Worm (Caenorhabditis elegans) whole organism, late embryonic: ENCODE measurements around the gene tbc-8.

ENCODE experiments used
- ama-1 ChIP-seq: fragments of 150-350 bp; optimal IDR thresholded peaks from 2 replicates; lab custom pipeline; 2014
- ceh-14 ChIP-seq: sonication (generic microtip); optimal IDR thresholded peaks from 2 replicates; lab custom pipeline; 2016; ENCODE audit warnings: missing genotype, missing genetic modification characterization, missing compliant biosample characterization
- ceh-19 ChIP-seq: fragments of 200-800 bp; sonication (Bioruptor generic); optimal IDR thresholded peaks from 2 replicates; lab custom pipeline; 2018; ENCODE audit warnings: mild to moderate bottlenecking, missing genetic modification characterization, missing compliant biosample characterization
- ceh-34 ChIP-seq: sonication (generic microtip); optimal IDR thresholded peaks from 2 replicates; lab custom pipeline; 2016; ENCODE audit warnings: mild to moderate bottlenecking, missing genetic modification characterization, missing compliant biosample characterization
- dve-1 ChIP-seq: sonication (generic microtip); optimal IDR thresholded peaks from 2 replicates; lab custom pipeline; 2017; ENCODE audit warnings: antibody characterized with exemption, mild to moderate bottlenecking, missing genetic modification characterization, missing compliant biosample characterization
- fkh-10 ChIP-seq: fragments of 150-350 bp; optimal IDR thresholded peaks from 2 replicates; lab custom pipeline; 2014; ENCODE audit warnings: missing biosample characterization, missing genetic modification reagents, missing genetic modification characterization
- hlh-8 ChIP-seq: sonication (generic microtip); optimal IDR thresholded peaks from 2 replicates; lab custom pipeline; 2016; ENCODE audit warnings: missing genotype, missing genetic modification characterization, missing compliant biosample characterization
- madf-2 ChIP-seq: sonication (generic microtip); optimal IDR thresholded peaks from 2 replicates; lab custom pipeline; 2017; ENCODE audit warnings: missing genetic modification characterization, missing compliant biosample characterization
- nhr-11 ChIP-seq: fragments of 150-350 bp; optimal IDR thresholded peaks from 2 replicates; lab custom pipeline; 2014; ENCODE audit warnings: missing biosample characterization, missing genetic modification characterization
- pax-1 ChIP-seq: fragments of 150-350 bp; optimal IDR thresholded peaks from 2 replicates; lab custom pipeline; 2014; ENCODE audit warnings: missing biosample characterization, missing genetic modification characterization
- tbx-2 ChIP-seq: sonication (generic microtip); optimal IDR thresholded peaks from 2 replicates; lab custom pipeline; 2016; ENCODE audit warnings: missing genetic modification characterization, missing compliant biosample characterization

DNA sequence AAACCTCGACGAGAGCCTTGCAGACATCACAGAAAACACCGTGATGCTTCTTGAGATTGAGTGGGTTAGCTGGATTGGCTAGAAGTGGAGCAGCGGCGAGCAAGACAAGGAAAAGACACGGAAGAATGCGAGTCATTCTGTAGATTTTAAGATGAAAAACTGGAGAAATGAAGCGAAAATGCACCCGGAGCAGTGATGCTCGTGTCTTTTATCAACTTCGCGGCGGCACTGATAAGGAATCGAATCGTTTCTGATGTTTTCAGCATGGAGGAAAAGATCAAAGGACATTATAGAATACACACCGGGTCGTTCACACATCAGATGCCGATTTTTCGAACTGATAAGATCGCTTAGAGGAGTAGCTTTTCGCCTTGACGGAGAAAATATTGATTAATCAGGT lies 9.4 kb upstream of the tbc-8 start, which contains the start of gene spp-1:
- TF ChIP-seq hlh-8 (tag; lab: Kevin White, UChicago) (no peak), tbx-2 (no peak), nhr-11 (tag; lab: Kevin White, UChicago) (no peak), ama-1 (no peak), fkh-10 (no peak), ceh-14 (tag; lab: Kevin White, UChicago) (no peak), madf-2 (tag; lab: Kevin White, UChicago) (no peak), pax-1 (tag; lab: Kevin White, UChicago) (no peak), dve-1 (tag; lab: Kevin White, UChicago) (no peak), ceh-34 (tag; lab: Kevin White, UChicago) (no peak), ceh-19 (GFP tag; lab: Kevin White, UChicago) (no peak)
